Worm (Caenorhabditis elegans) whole organism, mixed stage, embryonic: ENCODE results near the gene Y41G9A.6.

Experiments used
- M03D4.4 ChIP-seq: sonication (generic microtip); optimal IDR thresholded peaks from 2 replicates; lab custom pipeline; 2017; ENCODE audit warnings: mild to moderate bottlenecking, missing genetic modification characterization, missing compliant biosample characterization
- blmp-1 ChIP-seq: fragments of 150-350 bp; optimal IDR thresholded peaks from 2 replicates; lab custom pipeline; 2014; ENCODE audit warnings: missing biosample characterization, missing genetic modification characterization
- ceh-39 ChIP-seq: fragments of 150-350 bp; optimal IDR thresholded peaks from 2 replicates; lab custom pipeline; 2014; ENCODE audit warnings: missing biosample characterization, missing genetic modification characterization
- ceh-43 ChIP-seq: fragments of 200-800 bp; sonication (Bioruptor generic); optimal IDR thresholded peaks from 2 replicates; lab custom pipeline; 2018; ENCODE audit warnings: mild to moderate bottlenecking, missing genetic modification characterization, moderate library complexity, missing compliant biosample characterization
- ceh-83 ChIP-seq: fragments of 200-800 bp; sonication (Bioruptor generic); optimal IDR thresholded peaks from 2 replicates; lab custom pipeline; 2018; ENCODE audit warnings: mild to moderate bottlenecking, missing genetic modification characterization, missing compliant biosample characterization
- ces-1 ChIP-seq: fragments of 150-350 bp; optimal IDR thresholded peaks from 2 replicates; lab custom pipeline; 2014; ENCODE audit warnings: missing biosample characterization, missing genetic modification reagents, missing genetic modification characterization
- cnd-1 ChIP-seq: fragments of 200-800 bp; sonication (Bioruptor generic); optimal IDR thresholded peaks from 2 replicates; lab custom pipeline; 2018; ENCODE audit warnings: mild to moderate bottlenecking, missing genetic modification characterization, missing compliant biosample characterization
- drap-1 ChIP-seq: fragments of 200-800 bp; sonication (Bioruptor generic); optimal IDR thresholded peaks from 3 replicates; lab custom pipeline; 2018; ENCODE audit warnings: mild to moderate bottlenecking, missing genetic modification characterization, missing compliant biosample characterization
- elt-1 ChIP-seq: sonication (generic microtip); optimal IDR thresholded peaks from 2 replicates; lab custom pipeline; 2017; ENCODE audit warnings: missing genetic modification characterization, mild to moderate bottlenecking, missing compliant biosample characterization, antibody characterized with exemption, moderate library complexity, borderline replicate concordance; ENCODE audit not compliant: insufficient read depth
- elt-3 ChIP-seq: fragments of 150-350 bp; optimal IDR thresholded peaks from 2 replicates; lab custom pipeline; 2014; ENCODE audit warnings: missing biosample characterization, missing genetic modification characterization
- flh-1 ChIP-seq: fragments of 200-800 bp; sonication (Bioruptor generic); optimal IDR thresholded peaks from 2 replicates; lab custom pipeline; 2018; ENCODE audit warnings: mild to moderate bottlenecking, missing genetic modification characterization, moderate library complexity, missing compliant biosample characterization
- hlh-1 ChIP-seq: fragments of 150-350 bp; optimal IDR thresholded peaks from 2 replicates; lab custom pipeline; 2014; ENCODE audit warnings: missing biosample characterization, missing genetic modification reagents, missing genetic modification characterization
- lin-13 ChIP-seq: fragments of 150-350 bp; optimal IDR thresholded peaks from 2 replicates; lab custom pipeline; 2014; ENCODE audit warnings: missing biosample characterization, missing genetic modification characterization
- lsy-2 ChIP-seq: fragments of 150-350 bp; optimal IDR thresholded peaks from 2 replicates; lab custom pipeline; 2014; ENCODE audit warnings: missing biosample characterization, missing genetic modification characterization
- mab-5 ChIP-seq: fragments of 150-350 bp; optimal IDR thresholded peaks from 2 replicates; lab custom pipeline; 2014; ENCODE audit warnings: missing biosample characterization, missing genetic modification characterization
- mep-1 ChIP-seq: fragments of 150-350 bp; optimal IDR thresholded peaks from 2 replicates; lab custom pipeline; 2017; ENCODE audit warnings: missing biosample characterization, missing genetic modification reagents, missing genetic modification characterization, inconsistent platforms
- mls-2 ChIP-seq: sonication (generic microtip); optimal IDR thresholded peaks from 2 replicates; lab custom pipeline; 2016; ENCODE audit warnings: mild to moderate bottlenecking, missing genetic modification characterization, moderate library complexity, missing compliant biosample characterization
- nhr-12 ChIP-seq: fragments of 150-350 bp; optimal IDR thresholded peaks from 2 replicates; lab custom pipeline; 2014; ENCODE audit warnings: missing biosample characterization, missing genetic modification characterization
- nhr-2 ChIP-seq: fragments of 150-350 bp; optimal IDR thresholded peaks from 2 replicates; lab custom pipeline; 2014; ENCODE audit warnings: missing biosample characterization, missing genetic modification characterization
- nhr-237 ChIP-seq: fragments of 150-350 bp; optimal IDR thresholded peaks from 2 replicates; lab custom pipeline; 2014; ENCODE audit warnings: missing biosample characterization, missing genetic modification characterization
- nhr-28 ChIP-seq: fragments of 150-350 bp; optimal IDR thresholded peaks from 2 replicates; lab custom pipeline; 2014; ENCODE audit warnings: missing biosample characterization, missing genetic modification characterization
- pha-4 ChIP-seq: fragments of 150-350 bp; optimal IDR thresholded peaks from 2 replicates; lab custom pipeline; 2018; ENCODE audit warnings: missing biosample characterization, missing genetic modification reagents, missing genetic modification characterization
- sem-2 ChIP-seq: fragments of 200-800 bp; sonication (Bioruptor generic); optimal IDR thresholded peaks from 2 replicates; lab custom pipeline; 2018; ENCODE audit warnings: mild to moderate bottlenecking, missing genetic modification characterization, missing compliant biosample characterization
- snpc-4 ChIP-seq: fragments of 150-350 bp; optimal IDR thresholded peaks from 2 replicates; lab custom pipeline; 2014; ENCODE audit warnings: missing biosample characterization, missing genetic modification characterization
- sptf-1 ChIP-seq: sonication (generic microtip); optimal IDR thresholded peaks from 2 replicates; lab custom pipeline; 2017; ENCODE audit warnings: mild to moderate bottlenecking, missing genetic modification characterization, moderate library complexity, missing compliant biosample characterization
- tbx-8 ChIP-seq: fragments of 200-800 bp; sonication (Bioruptor generic); optimal IDR thresholded peaks from 2 replicates; lab custom pipeline; 2018; ENCODE audit warnings: mild to moderate bottlenecking, missing genetic modification characterization, moderate library complexity, missing compliant biosample characterization
- unc-120 ChIP-seq: sonication (generic microtip); optimal IDR thresholded peaks from 2 replicates; lab custom pipeline; 2017; ENCODE audit warnings: missing genetic modification characterization, missing compliant biosample characterization; ENCODE audit not compliant: poor library complexity, severe bottlenecking
- unc-39 ChIP-seq: fragments of 150-350 bp; optimal IDR thresholded peaks from 2 replicates; lab custom pipeline; 2014; ENCODE audit warnings: missing biosample characterization, missing genetic modification characterization
- unc-62 ChIP-seq: fragments of 150-350 bp; optimal IDR thresholded peaks from 2 replicates; lab custom pipeline; 2014; ENCODE audit warnings: missing biosample characterization, missing genetic modification reagents, missing genetic modification characterization
- zip-8 ChIP-seq: fragments of 150-350 bp; optimal IDR thresholded peaks from 2 replicates; lab custom pipeline; 2014; ENCODE audit warnings: missing biosample characterization, missing genetic modification characterization
- ztf-11 ChIP-seq: fragments of 150-350 bp; optimal IDR thresholded peaks from 2 replicates; lab custom pipeline; 2014; ENCODE audit warnings: missing biosample characterization, missing genetic modification characterization

Y41G9A.6 gene

DNA sequence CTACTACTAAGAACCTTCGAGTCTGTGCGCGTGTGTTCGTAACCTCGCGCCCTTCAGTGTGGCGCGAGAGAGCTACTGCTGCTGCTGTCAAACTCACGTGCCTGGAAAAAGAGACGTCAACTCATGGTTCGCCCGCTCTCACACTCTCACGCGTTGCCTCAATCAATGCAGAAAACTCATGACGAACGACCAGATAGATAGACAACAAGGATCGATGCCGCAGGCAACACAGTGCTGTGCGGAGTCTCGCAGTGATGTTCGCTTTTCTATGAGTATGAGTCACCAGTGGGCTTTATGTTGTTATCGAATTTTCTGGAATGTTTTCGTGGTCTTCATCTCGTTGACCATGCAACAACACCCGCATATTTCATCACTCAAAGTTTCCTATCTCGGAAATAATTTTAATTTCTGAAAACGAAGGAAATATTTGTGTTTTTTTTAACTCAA is 32.0 kb downstream of the Y41G9A.6 start:
- TF ChIP-seq mab-5 (tag; lab: Kevin White, UChicago) = no peak
- no peak for TF ChIP-seq cnd-1
- TF ChIP-seq unc-62 = no peak
- TF ChIP-seq mep-1 = no peak
- no peak for TF ChIP-seq pha-4 (tag; lab: Kevin White, UChicago)
- TF ChIP-seq sptf-1 (tag; lab: Kevin White, UChicago) = no peak
- no peak for TF ChIP-seq unc-120 (tag; lab: Kevin White, UChicago)
- TF ChIP-seq nhr-2 (tag; lab: Kevin White, UChicago) = no peak
- no peak for TF ChIP-seq flh-1
- no peak for TF ChIP-seq ces-1 (GFP tag; lab: Kevin White, UChicago)
- no peak for TF ChIP-seq ztf-11
- TF ChIP-seq sem-2 = no peak
- TF ChIP-seq lin-13 (tag; lab: Kevin White, UChicago) = no peak
- no peak for TF ChIP-seq nhr-28
- TF ChIP-seq, all 35 proteins: peak for 0

DNA sequence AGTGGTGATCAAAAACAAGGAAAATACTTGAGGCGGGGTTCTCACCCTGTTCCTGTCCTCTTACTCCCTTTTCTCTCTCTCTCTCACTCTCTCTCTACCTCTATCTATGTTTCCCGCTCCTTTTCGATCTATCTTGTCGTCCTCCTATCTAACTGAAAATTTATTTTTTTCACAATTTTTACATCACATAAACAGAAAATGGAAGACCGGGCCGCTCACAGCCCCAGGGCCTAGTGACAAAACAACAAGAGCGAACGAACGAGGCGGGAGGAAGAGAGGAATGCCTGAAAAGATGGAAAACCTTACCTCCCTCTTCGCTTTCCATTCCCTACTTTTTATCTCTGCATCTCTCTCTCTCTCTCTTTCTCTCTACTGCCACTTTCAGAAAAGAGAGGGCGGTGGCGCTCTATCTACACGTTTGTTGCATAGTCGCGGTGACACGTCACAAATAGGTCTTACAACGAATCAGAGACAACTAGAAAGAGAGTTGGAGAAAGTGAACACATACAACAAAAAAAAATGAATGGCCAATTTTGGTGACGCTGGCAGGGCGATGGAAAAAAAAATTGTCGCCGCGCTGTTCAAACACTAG is 32.7 kb downstream of the Y41G9A.6 start:
- TF ChIP-seq mep-1 (no peak), M03D4.4 (no peak), elt-1 (tag; lab: Kevin White, UChicago) (no peak), blmp-1 (tag; lab: Kevin White, UChicago) (no peak), ces-1 (GFP tag; lab: Kevin White, UChicago) (no peak), tbx-8 (GFP tag; lab: Kevin White, UChicago) (no peak), elt-3 (no peak), lsy-2 (no peak), hlh-1 (tag; lab: Kevin White, UChicago) (no peak), flh-1 (no peak)

DNA sequence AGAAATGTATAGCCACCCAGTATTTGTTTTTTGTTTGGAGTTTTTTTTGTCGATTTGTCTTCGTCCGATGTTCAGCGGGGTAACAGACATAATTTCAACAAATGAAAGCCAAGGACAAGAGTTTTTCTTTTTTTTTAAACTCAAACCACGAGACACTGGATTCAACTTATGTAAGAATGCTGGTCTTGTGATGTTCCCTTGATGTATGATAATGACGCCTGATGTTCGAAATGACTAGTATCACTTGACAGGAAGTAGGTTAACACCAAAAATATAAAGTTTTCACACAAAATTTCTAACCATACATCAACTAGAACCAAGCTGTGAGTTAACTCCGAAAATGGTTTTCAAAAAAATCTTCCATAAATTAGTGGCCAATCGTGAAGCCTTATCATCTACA is 33.4 kb downstream of the Y41G9A.6 start:
- TF ChIP-seq hlh-1 (tag; lab: Kevin White, UChicago) = no peak
- no peak for TF ChIP-seq mls-2 (tag; lab: Kevin White, UChicago)
- no peak for TF ChIP-seq flh-1
- no peak for TF ChIP-seq nhr-12
- no peak for TF ChIP-seq ces-1 (GFP tag; lab: Kevin White, UChicago)
- no peak for TF ChIP-seq unc-120 (tag; lab: Kevin White, UChicago)
- no peak for TF ChIP-seq lsy-2
- TF ChIP-seq unc-62 = no peak
- TF ChIP-seq mab-5 (tag; lab: Kevin White, UChicago) = no peak
- TF ChIP-seq ceh-83 = no peak
- no peak for TF ChIP-seq nhr-28
- TF ChIP-seq mep-1 = no peak
- TF ChIP-seq M03D4.4 = no peak
- TF ChIP-seq zip-8 = no peak
- no peak for TF ChIP-seq tbx-8 (GFP tag; lab: Kevin White, UChicago)
- TF ChIP-seq snpc-4 = no peak

DNA sequence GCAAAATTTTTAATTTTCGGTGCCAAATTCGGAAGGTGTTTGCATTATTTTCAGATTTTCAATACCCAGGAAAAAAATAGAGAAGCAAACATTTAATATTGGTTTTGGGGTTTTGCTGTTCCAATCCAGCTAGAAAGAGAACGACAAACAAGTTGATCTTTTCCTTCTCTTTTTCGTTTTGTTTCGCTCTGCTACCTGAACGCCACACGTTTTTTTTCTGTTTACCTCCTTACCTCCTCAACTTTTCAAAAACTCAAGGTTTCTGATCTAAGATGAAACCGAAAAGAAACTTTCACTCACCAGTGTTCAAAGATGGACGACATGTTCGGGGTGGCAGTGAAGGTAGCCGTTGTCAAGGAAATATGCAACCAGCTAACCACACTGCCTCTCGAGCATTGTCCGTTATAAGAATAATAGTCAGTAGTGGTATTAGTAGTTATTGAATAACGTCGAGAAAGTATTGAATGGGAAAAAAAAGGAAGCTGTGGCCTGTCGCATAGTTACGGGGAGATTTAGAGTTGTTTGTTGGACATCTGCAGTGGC is 34.1 kb downstream of the Y41G9A.6 start:
- TF ChIP-seq unc-39 (no peak), blmp-1 (tag; lab: Kevin White, UChicago) (no peak), ceh-39 (no peak), lsy-2 (no peak), ceh-43 (GFP tag; lab: Kevin White, UChicago) (no peak), sem-2 (no peak), nhr-28 (no peak), cnd-1 (no peak), nhr-237 (tag; lab: Kevin White, UChicago) (no peak), nhr-12 (no peak), drap-1 (GFP tag; lab: Kevin White, UChicago) (no peak), nhr-2 (tag; lab: Kevin White, UChicago) (no peak)

DNA sequence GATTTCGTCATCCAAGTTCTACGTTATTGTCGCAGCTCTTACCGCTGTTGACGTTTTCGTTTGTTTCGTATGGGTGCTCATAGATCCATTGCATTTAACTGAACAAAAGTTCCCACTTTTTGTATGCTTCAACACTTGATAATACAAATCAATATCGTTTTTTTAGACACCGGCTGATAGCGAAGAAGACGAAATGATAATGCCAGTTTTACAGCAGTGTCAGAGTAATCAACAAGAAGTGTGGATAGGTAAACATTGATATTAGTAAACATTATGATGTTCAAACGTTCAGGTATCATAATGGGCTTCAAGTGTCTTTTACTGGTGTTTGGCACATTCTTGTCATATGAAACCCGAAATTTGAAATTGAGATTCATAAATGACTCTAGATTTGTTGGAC is 37.4 kb downstream of the Y41G9A.6 start:
- TF ChIP-seq ceh-43 (GFP tag; lab: Kevin White, UChicago) (no peak), pha-4 (tag; lab: Kevin White, UChicago) (no peak), elt-1 (tag; lab: Kevin White, UChicago) (no peak), nhr-2 (tag; lab: Kevin White, UChicago) (no peak), elt-3 (no peak)
- TF ChIP-seq, all 35 proteins: peak for 0
